Fruit fly (Drosophila melanogaster): ENCODE results near the gene Cpr97Eb.

DNA sequence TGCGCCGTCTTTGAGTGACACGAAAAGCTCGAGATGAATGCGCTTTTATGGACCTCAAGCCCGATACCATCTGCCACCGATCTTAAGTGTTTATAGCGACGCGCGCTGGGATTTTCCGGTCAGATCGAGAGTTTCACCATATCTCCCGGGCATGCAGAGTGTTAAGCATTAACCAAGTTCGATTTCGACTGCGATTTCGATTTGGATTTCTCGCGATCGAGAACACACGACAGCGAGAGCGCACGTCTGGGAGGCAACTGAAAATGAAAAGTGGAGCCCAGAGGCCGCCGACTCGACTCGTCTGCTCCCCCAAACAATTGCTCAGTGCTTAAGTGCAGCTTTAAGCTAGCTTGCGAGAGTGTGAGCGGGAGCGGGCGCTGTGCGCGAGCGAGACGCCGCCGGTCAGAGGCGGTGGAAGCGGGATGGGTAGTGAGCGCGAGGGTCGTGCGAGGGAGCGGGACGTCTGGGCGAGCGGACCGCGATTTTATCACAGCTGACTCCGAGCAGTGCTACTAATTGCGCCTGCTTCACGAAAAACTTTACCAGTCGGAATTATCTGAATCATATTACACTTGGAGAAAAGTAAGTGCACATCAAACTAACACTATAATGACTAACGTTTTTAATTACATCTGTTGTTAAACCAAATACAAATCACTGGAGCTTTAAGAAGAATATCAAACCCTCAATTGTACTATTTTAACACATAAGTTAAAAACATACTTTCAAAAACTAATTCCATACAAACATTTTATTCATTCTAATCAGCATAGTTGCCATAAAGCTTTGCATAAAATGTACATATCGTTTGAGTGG is 20.9 kb downstream of the Cpr97Eb start, which contains the start of gene spz:
- peak; percentile 70 for TF ChIP-seq kay (GFP tag; optimal IDR thresholded peaks at IDR 0.05)
- no peak for TF ChIP-seq ewg (GFP tag; optimal IDR thresholded peaks at IDR 0.05)
- no peak for TF ChIP-seq CG3995 (GFP tag; optimal IDR thresholded peaks at IDR 0.05)
- TF ChIP-seq cato (GFP tag; optimal IDR thresholded peaks at IDR 0.05; ENCODE audit: borderline replicate concordance) = no peak
- TF ChIP-seq HLH4C (GFP tag; IDR thresholded peaks at IDR 0.05; ENCODE audit: partially characterized antibody) = no peak
- TF ChIP-seq dimm (GFP tag; IDR thresholded peaks at IDR 0.05) = no peak
- no peak for TF ChIP-seq CG17802 (tag; optimal IDR thresholded peaks at IDR 0.05)
- no peak for TF ChIP-seq CG12104 (GFP tag; optimal IDR thresholded peaks at IDR 0.05)
- no peak for TF ChIP-seq CG4617 (GFP tag; optimal IDR thresholded peaks at IDR 0.05; ENCODE audit: borderline replicate concordance)
- no peak for TF ChIP-seq ara (GFP tag; IDR thresholded peaks at IDR 0.05)
- 0 out of 3 replicates have a peak, but pooled peaks have one; percentile 41 for TF ChIP-seq CG14860 (GFP tag; IDR thresholded peaks at IDR 0.05; ENCODE audit: partially characterized antibody)
